Worm (Caenorhabditis elegans): Measurements from ENCODE around the gene vha-2.

vha-2 gene

ce11 chrIII:9804997-9805610 is 23.1 kb downstream of the vha-2 start, which contains the start of gene riok-3 (continued):
- TF ChIP-seq aha-1 (tag) (no peak), mxl-2 (GFP tag; conservative IDR thresholded peaks at IDR 0.05) (no peak), dpl-1 (GFP tag; optimal IDR thresholded peaks at IDR 0.05) (no peak), saeg-2 (GFP tag; IDR thresholded peaks at IDR 0.05) (no peak), lsy-2 (tag; optimal IDR thresholded peaks at IDR 0.05) (peak in 1 of 2 experiments; percentile 51), mdt-29 (GFP tag; IDR thresholded peaks at IDR 0.05) (0 out of 2 replicates have a peak, but pooled peaks have one; percentile 8), dmd-6 (GFP tag; IDR thresholded peaks at IDR 0.05) (no peak), lim-7 (GFP tag; IDR thresholded peaks at IDR 0.05) (no peak)

- no peak for TF ChIP-seq dmd-8 (GFP tag; IDR thresholded peaks at IDR 0.05)
- peak; percentile 34; the same call in 1 of the 2 replicates for TF ChIP-seq tra-1 (GFP tag; IDR thresholded peaks at IDR 0.05)
- peak in 1 of 2 experiments; percentile 92 for TF ChIP-seq unc-62 (GFP tag; optimal IDR thresholded peaks at IDR 0.05 in 1 of 2)
- TF ChIP-seq unc-62 (tag; optimal IDR thresholded peaks at IDR 0.05): no peak
Measured at ce11 chrIII:9806968-9807559, 25.1 kb downstream of the vha-2 start, which contains the start of gene ZK632.4. TSS of gene ZK632.4 (minus strand) at chrIII:9807454.

ce11 chrIII:9807560-9808046 is 25.6 kb downstream of the vha-2 start:
- TF ChIP-seq hlh-30 (tag; optimal IDR thresholded peaks at IDR 0.05; ENCODE audit: insufficient read depth) (peak; percentile 87), dve-1 (tag; optimal IDR thresholded peaks at IDR 0.05; ENCODE audit: insufficient read depth) (peak; percentile 61), zip-2 (tag; optimal IDR thresholded peaks at IDR 0.05) (peak; percentile 5), ces-1 (GFP tag; optimal IDR thresholded peaks at IDR 0.05) (no peak), ceh-20 (GFP tag; IDR thresholded peaks at IDR 0.05) (peak; percentile 72), hlh-11 (tag; optimal IDR thresholded peaks at IDR 0.05) (peak; percentile 81), nhr-6 (tag; optimal IDR thresholded peaks at IDR 0.05) (peak; percentile 38), php-3 (GFP tag; IDR thresholded peaks at IDR 0.05) (peak; percentile 94), attf-4 (tag; optimal IDR thresholded peaks at IDR 0.05) (no peak), lsy-2 (tag; optimal IDR thresholded peaks at IDR 0.05) (peak; percentile 2 to 25), dmd-9 (GFP tag; IDR thresholded peaks at IDR 0.05) (no peak), jun-1 (tag; optimal IDR thresholded peaks at IDR 0.05) (no peak), aha-1 (tag) (peak; percentile 81), ama-1 (optimal IDR thresholded peaks at IDR 0.05) (peak; percentile 64), tra-1 (GFP tag; IDR thresholded peaks at IDR 0.05) (0 out of 2 replicates have a peak, but pooled peaks have one; percentile 6), T26A8.4 (GFP tag; IDR thresholded peaks at IDR 0.05) (0 out of 2 replicates have a peak, but pooled peaks have one; percentile 15), nhr-28 (tag; optimal IDR thresholded peaks at IDR 0.05) (peak; percentile 75), daf-16 (GFP tag; optimal IDR thresholded peaks at IDR 0.05) (no peak), daf-16 (tag; optimal IDR thresholded peaks at IDR 0.05) (peak; percentile 13), lin-13 (GFP tag; optimal IDR thresholded peaks at IDR 0.05) (peak; percentile 8), lin-38 (GFP tag; IDR thresholded peaks at IDR 0.05) (peak; percentile 30; the same call in 1 of the 2 replicates), nhr-48 (tag; optimal IDR thresholded peaks at IDR 0.05) (peak; percentile 86), dpl-1 (GFP tag; optimal IDR thresholded peaks at IDR 0.05) (peak; percentile 34), lir-3 (tag; optimal IDR thresholded peaks at IDR 0.05) (no peak), mdl-1 (tag; optimal IDR thresholded peaks at IDR 0.05) (peak; percentile 23 to 79), dmd-6 (GFP tag; IDR thresholded peaks at IDR 0.05) (peak; percentile 37; the same call in 1 of the 2 replicates), nhr-111 (GFP tag; optimal IDR thresholded peaks at IDR 0.05) (no peak), mxl-3 (GFP tag; optimal IDR thresholded peaks at IDR 0.05) (peak; percentile 79), nhr-77 (tag; optimal IDR thresholded peaks at IDR 0.05) (peak; percentile 45), lin-1 (GFP tag; IDR thresholded peaks at IDR 0.05) (no peak), mep-1 (tag; optimal IDR thresholded peaks at IDR 0.05) (peak; percentile 63), sdz-12 (GFP tag; optimal IDR thresholded peaks at IDR 0.05) (no peak), aly-2 (tag; optimal IDR thresholded peaks at IDR 0.05) (no peak)

Measured in whole organism, L4 larva.